Worm (Caenorhabditis elegans): Measurements from ENCODE around the gene W09H1.1.

DNA sequence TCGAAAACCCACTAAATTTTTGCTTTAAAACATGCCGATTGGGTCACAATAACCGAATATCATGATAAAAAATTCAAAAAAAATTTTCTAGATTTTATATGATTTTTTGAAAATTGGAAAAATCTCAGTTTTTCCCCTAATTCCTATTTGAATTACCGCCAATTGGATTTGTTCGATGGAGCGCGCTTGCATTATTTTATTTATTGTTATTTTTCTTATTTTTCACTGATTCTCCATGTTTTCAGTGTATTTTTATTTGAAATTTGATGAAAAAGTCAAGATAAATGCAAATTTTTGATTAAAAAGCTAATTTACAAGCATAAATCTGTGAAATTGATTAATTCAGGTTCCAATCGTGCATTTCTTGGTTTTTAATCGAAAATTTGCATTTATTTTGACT is 6.7 kb upstream of the W09H1.1 start:
- TF ChIP-seq W03F9.2 (tag; optimal IDR thresholded peaks at IDR 0.05) (no peak), him-1 (tag; optimal IDR thresholded peaks at IDR 0.05) (no peak)
